Worm (Caenorhabditis elegans): Measurements from ENCODE around the gene ace-1.

ce11 chrX:16387206-16387605 lies 20.1 kb downstream of the ace-1 start:
- TF ChIP-seq lir-3 (tag; optimal IDR thresholded peaks at IDR 0.05) (no peak), nhr-76 (tag; optimal IDR thresholded peaks at IDR 0.05) (no peak), unc-62 (GFP tag; optimal IDR thresholded peaks at IDR 0.05 in 1 of 2) (no peak), unc-62 (tag; optimal IDR thresholded peaks at IDR 0.05) (no peak)

Measured in whole organism, L4 larva.